Worm (Caenorhabditis elegans) whole organism, young adult: ENCODE results near the gene W09G12.7.
A peak's percentile ranks its signal among the peaks of the same experiment; 100 is the strongest.

Source experiments
- B0019.2 ChIP-seq: fragments of 200-800 bp; sonication (Bioruptor generic); conservative IDR thresholded peaks from 2 replicates; pipeline ENCODE4 v1.3.6; 2022; ENCODE audit warnings: missing genetic modification reagents, missing genetic modification characterization, missing compliant biosample characterization
- F22D6.2 ChIP-seq: sonication (generic microtip); optimal IDR thresholded peaks from 2 replicates; lab custom pipeline; 2016; ENCODE audit warnings: mild to moderate bottlenecking, missing genetic modification characterization, missing compliant biosample characterization
- F57A8.1 ChIP-seq: fragments of 200-800 bp; sonication (Bioruptor generic); optimal IDR thresholded peaks from 2 replicates; lab custom pipeline; 2018; ENCODE audit warnings: mild to moderate bottlenecking, missing genetic modification characterization, moderate library complexity, missing compliant biosample characterization
- Y53F4B.3 ChIP-seq: fragments of 200-800 bp; sonication (Bioruptor generic); IDR thresholded peaks from 2 replicates; pipeline ENCODE4 v1.3.6; 2022; ENCODE audit warnings: missing genetic modification reagents, missing genetic modification characterization, missing compliant biosample characterization
- Y53G8AR.9 ChIP-seq: fragments of 200-800 bp; sonication (Bioruptor generic); conservative IDR thresholded peaks from 2 replicates; pipeline ENCODE4 v1.3.6; 2022; ENCODE audit warnings: missing genetic modification reagents, missing genetic modification characterization, missing compliant biosample characterization
- Y56A3A.18 ChIP-seq: fragments of 200-800 bp; sonication (Bioruptor generic); IDR thresholded peaks from 2 replicates; pipeline ENCODE4 v1.3.6; 2022; ENCODE audit warnings: missing genetic modification reagents, missing genetic modification characterization, missing compliant biosample characterization
- Y67H2A.10 ChIP-seq: fragments of 200-800 bp; sonication (Bioruptor generic); conservative IDR thresholded peaks from 2 replicates; pipeline ENCODE4 v1.3.6; 2022; ENCODE audit warnings: missing genetic modification reagents, missing genetic modification characterization, missing compliant biosample characterization
- Y79H2A.3 ChIP-seq: fragments of 200-800 bp; sonication (Bioruptor generic); conservative IDR thresholded peaks from 2 replicates; pipeline ENCODE4 v1.3.6; 2022; ENCODE audit warnings: missing genetic modification reagents, missing genetic modification characterization, missing compliant biosample characterization
- aptf-2 ChIP-seq: fragments of 200-800 bp; sonication (Bioruptor generic); conservative IDR thresholded peaks from 2 replicates; pipeline ENCODE4 v1.3.6; 2022; ENCODE audit warnings: missing genetic modification reagents, missing genetic modification characterization, missing compliant biosample characterization
- athp-1 ChIP-seq: sonication (generic microtip); optimal IDR thresholded peaks from 2 replicates; lab custom pipeline; 2017; ENCODE audit warnings: mild to moderate bottlenecking, missing genetic modification characterization, missing compliant biosample characterization
- ceh-100 ChIP-seq: fragments of 200-800 bp; sonication (Bioruptor generic); IDR thresholded peaks from 2 replicates; pipeline ENCODE4 v1.3.6; 2022; ENCODE audit warnings: missing genetic modification reagents, missing genetic modification characterization, missing compliant biosample characterization
- ceh-27 ChIP-seq: fragments of 200-800 bp; sonication (Bioruptor generic); optimal IDR thresholded peaks from 2 replicates; lab custom pipeline; 2018; ENCODE audit warnings: mild to moderate bottlenecking, missing genetic modification characterization, moderate library complexity, missing compliant biosample characterization
- ceh-79 ChIP-seq: sonication (generic microtip); optimal IDR thresholded peaks from 2 replicates; lab custom pipeline; 2017; ENCODE audit warnings: mild to moderate bottlenecking, missing genetic modification characterization, missing compliant biosample characterization
- dox-1 ChIP-seq: fragments of 200-800 bp; sonication (Bioruptor generic); IDR thresholded peaks from 2 replicates; pipeline ENCODE4 v1.3.6; 2022; ENCODE audit warnings: missing genetic modification reagents, missing genetic modification characterization, missing compliant biosample characterization
- dpff-1 ChIP-seq: sonication (generic microtip); optimal IDR thresholded peaks from 2 replicates; lab custom pipeline; 2017; ENCODE audit warnings: mild to moderate bottlenecking, missing genetic modification characterization, missing compliant biosample characterization
- egrh-3 ChIP-seq: fragments of 200-800 bp; sonication (Bioruptor generic); IDR thresholded peaks from 2 replicates; pipeline ENCODE4 v1.3.6; 2022; ENCODE audit warnings: missing genetic modification reagents, missing genetic modification characterization, missing compliant biosample characterization
- ekl-4 ChIP-seq: fragments of 200-800 bp; sonication (Bioruptor generic); IDR thresholded peaks from 2 replicates; pipeline ENCODE4 v1.3.6; 2022; ENCODE audit warnings: missing genetic modification reagents, missing genetic modification characterization, missing compliant biosample characterization
- hlh-12 ChIP-seq: sonication (generic microtip); optimal IDR thresholded peaks from 2 replicates; lab custom pipeline; 2016; ENCODE audit warnings: missing genetic modification characterization, missing compliant biosample characterization
- lag-1 ChIP-seq: fragments of 200-800 bp; sonication (Bioruptor generic); IDR thresholded peaks from 2 replicates; pipeline ENCODE4 v1.3.6; 2022; ENCODE audit warnings: missing genetic modification reagents, missing genetic modification characterization, missing compliant biosample characterization
- let-526 ChIP-seq: fragments of 200-800 bp; sonication (Bioruptor generic); IDR thresholded peaks from 2 replicates; pipeline ENCODE4 v1.3.6; 2022; ENCODE audit warnings: missing genetic modification reagents, missing genetic modification characterization, missing compliant biosample characterization
- lin-26 ChIP-seq: fragments of 200-800 bp; sonication (Bioruptor generic); IDR thresholded peaks from 2 replicates; pipeline ENCODE4 v1.3.6; 2022; ENCODE audit warnings: missing genetic modification reagents, missing genetic modification characterization, missing compliant biosample characterization
- lsy-27 ChIP-seq: sonication (generic microtip); optimal IDR thresholded peaks from 2 replicates; lab custom pipeline; 2017; ENCODE audit warnings: missing genetic modification characterization, mild to moderate bottlenecking, missing compliant biosample characterization, antibody characterized with exemption, missing genotype, borderline replicate concordance; ENCODE audit not compliant: insufficient read depth
- madf-10 ChIP-seq: sonication (generic microtip); optimal IDR thresholded peaks from 2 replicates; lab custom pipeline; 2016; ENCODE audit warnings: mild to moderate bottlenecking, missing genetic modification characterization, missing compliant biosample characterization
- mcd-1 ChIP-seq: fragments of 200-800 bp; sonication (Bioruptor generic); IDR thresholded peaks from 2 replicates; pipeline ENCODE4 v1.3.6; 2022; ENCODE audit warnings: missing genetic modification reagents, missing genetic modification characterization, missing compliant biosample characterization
- nfya-1 ChIP-seq: sonication (generic microtip); optimal IDR thresholded peaks from 2 replicates; lab custom pipeline; 2017; ENCODE audit warnings: antibody characterized with exemption, missing compliant biosample characterization, missing genetic modification characterization, borderline replicate concordance; ENCODE audit not compliant: insufficient read depth
- nfya-2 ChIP-seq: fragments of 200-800 bp; sonication (Bioruptor generic); IDR thresholded peaks from 2 replicates; pipeline ENCODE4 v1.3.6; 2022; ENCODE audit warnings: missing genetic modification reagents, missing genetic modification characterization, missing compliant biosample characterization
- nfyb-1 ChIP-seq: fragments of 200-800 bp; sonication (Bioruptor generic); IDR thresholded peaks from 2 replicates; pipeline ENCODE4 v1.3.6; 2022; ENCODE audit warnings: missing genetic modification reagents, missing genetic modification characterization, missing compliant biosample characterization
- nhr-120 ChIP-seq: fragments of 200-800 bp; sonication (Bioruptor generic); IDR thresholded peaks from 2 replicates; pipeline ENCODE4 v1.3.6; 2022; ENCODE audit warnings: missing genetic modification characterization, missing compliant biosample characterization
- nhr-179 ChIP-seq: sonication (generic microtip); optimal IDR thresholded peaks from 2 replicates; lab custom pipeline; 2016; ENCODE audit warnings: mild to moderate bottlenecking, missing genetic modification characterization, missing compliant biosample characterization
- nhr-80 ChIP-seq: sonication (generic microtip); optimal IDR thresholded peaks from 2 replicates; lab custom pipeline; 2016; ENCODE audit warnings: missing genetic modification characterization, missing compliant biosample characterization
- nhr-90 ChIP-seq: sonication (generic microtip); optimal IDR thresholded peaks from 2 replicates; lab custom pipeline; 2016; ENCODE audit warnings: missing genotype, mild to moderate bottlenecking, missing genetic modification characterization, missing compliant biosample characterization
- pbrm-1 ChIP-seq: fragments of 200-800 bp; sonication (Bioruptor generic); IDR thresholded peaks from 2 replicates; pipeline ENCODE4 v1.3.6; 2022; ENCODE audit warnings: missing genetic modification reagents, missing genetic modification characterization, missing compliant biosample characterization
- pha-4 ChIP-seq: fragments of 150-350 bp; sonication (generic microtip); optimal IDR thresholded peaks from 2 replicates; lab custom pipeline; 2014; ENCODE audit warnings: missing biosample characterization, missing genetic modification reagents, missing genetic modification characterization
- repo-1 ChIP-seq: sonication (generic microtip); optimal IDR thresholded peaks from 2 replicates; lab custom pipeline; 2017; ENCODE audit warnings: mild to moderate bottlenecking, missing genetic modification characterization, missing compliant biosample characterization
- rpc-1 ChIP-seq, 2 experiments: fragments of 150-350 bp in 1 of 2; sonication (generic microtip) in 1 of 2; optimal IDR thresholded peaks; 2 replicates each; lab custom pipeline; 2014 to 2018; ENCODE audit warnings: missing biosample characterization in 1 of 2, missing genetic modification characterization in 1 of 2, missing genetic modification reagents in 1 of 2, missing genotype in 1 of 2
- sdz-38 ChIP-seq: sonication (generic microtip); optimal IDR thresholded peaks from 2 replicates; lab custom pipeline; 2016; ENCODE audit warnings: missing genotype, missing genetic modification characterization, missing compliant biosample characterization
- snpc-1.1 ChIP-seq: sonication (generic microtip); optimal IDR thresholded peaks from 2 replicates; lab custom pipeline; 2017; ENCODE audit warnings: missing genetic modification characterization, mild to moderate bottlenecking, missing compliant biosample characterization, antibody characterized with exemption, moderate library complexity, missing genotype, missing genetic modification reagents; ENCODE audit not compliant: insufficient read depth
- snpc-1.3 ChIP-seq: sonication (generic microtip); optimal IDR thresholded peaks from 2 replicates; lab custom pipeline; 2017; ENCODE audit warnings: missing genetic modification characterization, mild to moderate bottlenecking, missing compliant biosample characterization, antibody characterized with exemption, moderate library complexity, missing genotype, missing genetic modification reagents; ENCODE audit not compliant: insufficient read depth
- snpc-4 ChIP-seq, 5 experiments: fragments of 150-350 bp in 1 of 5; sonication (generic microtip) in 4 of 5; optimal IDR thresholded peaks; 2 replicates each; lab custom pipeline; 2014 to 2018; ENCODE audit warnings: missing genetic modification characterization in 5 of 5, missing biosample characterization in 3 of 5, antibody characterized with exemption in 2 of 5, mild to moderate bottlenecking in 2 of 5, missing compliant biosample characterization in 2 of 5, missing genotype in 2 of 5, moderate library complexity in 2 of 5, missing genetic modification reagents in 1 of 5
- somi-1 ChIP-seq: fragments of 200-800 bp; sonication (Bioruptor generic); optimal IDR thresholded peaks from 2 replicates; lab custom pipeline; 2018; ENCODE audit warnings: mild to moderate bottlenecking, missing genetic modification characterization, missing compliant biosample characterization
- tbx-9 ChIP-seq: sonication (generic microtip); optimal IDR thresholded peaks from 2 replicates; lab custom pipeline; 2016; ENCODE audit warnings: borderline replicate concordance, missing genetic modification characterization, inconsistent platforms, missing compliant biosample characterization
- tlf-1 ChIP-seq: fragments of 200-800 bp; sonication (Bioruptor generic); optimal IDR thresholded peaks from 2 replicates; lab custom pipeline; 2018; ENCODE audit warnings: mild to moderate bottlenecking, missing genetic modification characterization, missing compliant biosample characterization
- zfh-2 ChIP-seq: fragments of 200-800 bp; sonication (Bioruptor generic); conservative IDR thresholded peaks from 2 replicates; pipeline ENCODE4 v1.3.6; 2022; ENCODE audit warnings: missing genetic modification reagents, missing genetic modification characterization, missing compliant biosample characterization
- zim-3 ChIP-seq: sonication (generic microtip); optimal IDR thresholded peaks from 2 replicates; lab custom pipeline; 2017; ENCODE audit warnings: mild to moderate bottlenecking, missing genetic modification characterization, moderate library complexity, missing compliant biosample characterization
- ztf-18 ChIP-seq: sonication (generic microtip); optimal IDR thresholded peaks from 2 replicates; lab custom pipeline; 2016; ENCODE audit warnings: missing genotype, mild to moderate bottlenecking, missing genetic modification characterization, missing compliant biosample characterization
- ztf-22 ChIP-seq: fragments of 200-800 bp; sonication (Bioruptor generic); optimal IDR thresholded peaks from 2 replicates; lab custom pipeline; 2018; ENCODE audit warnings: mild to moderate bottlenecking, missing genetic modification characterization, moderate library complexity, missing compliant biosample characterization
- ztf-6 ChIP-seq: fragments of 200-800 bp; sonication (Bioruptor generic); IDR thresholded peaks from 2 replicates; pipeline ENCODE4 v1.3.6; 2022; ENCODE audit warnings: missing genetic modification reagents, missing genetic modification characterization, missing compliant biosample characterization

Gene W09G12.7

ce11 chrIV:1274583-1274982 lies 45.7 kb downstream of the W09G12.7 start, which contains the start of gene C09E9.1:
TSS of gene C09E9.1 (plus strand) at chrIV:1274868.
- TF ChIP-seq F22D6.2 (tag; lab: Kevin White, UChicago) = no peak
- TF ChIP-seq ceh-27 (GFP tag; lab: Kevin White, UChicago) = peak; percentile 9
- TF ChIP-seq mcd-1 (GFP tag; lab: Robert Waterston, UW) = peak; percentile 72
- no peak for TF ChIP-seq dpff-1 (tag; lab: Kevin White, UChicago)
- no peak for TF ChIP-seq let-526
- TF ChIP-seq madf-10 (tag; lab: Kevin White, UChicago) = no peak
- peak; percentile 80 for TF ChIP-seq dox-1 (GFP tag; lab: Robert Waterston, UW)
- TF ChIP-seq athp-1 (tag; lab: Kevin White, UChicago) = no peak
- peak; percentile 53; the same call in 1 of the 2 replicates for TF ChIP-seq pbrm-1 (GFP tag; lab: Robert Waterston, UW)
- TF ChIP-seq ceh-100 (GFP tag; lab: Robert Waterston, UW) = 0 out of 2 replicates have a peak, but pooled peaks have one; percentile 10
- no peak for TF ChIP-seq nfya-2 (GFP tag; lab: Robert Waterston, UW)
- TF ChIP-seq sdz-38 (tag; lab: Kevin White, UChicago) = no peak
- no peak for TF ChIP-seq rpc-1 (optimal IDR thresholded peaks at IDR 0.05; lab: Kevin White, UChicago)
- no peak for TF ChIP-seq rpc-1 (tag; optimal IDR thresholded peaks at IDR 0.05; lab: Kevin White, UChicago)
- TF ChIP-seq nhr-90 = no peak
- TF ChIP-seq ztf-18 (tag; lab: Kevin White, UChicago) = no peak
- no peak for TF ChIP-seq lag-1 (GFP tag; lab: Robert Waterston, UW)
- TF ChIP-seq nfyb-1 = 0 out of 2 replicates have a peak, but pooled peaks have one; percentile 24
- TF ChIP-seq snpc-1.1 (tag; lab: Kevin White, UChicago) = no peak
- no peak for TF ChIP-seq lin-26
- TF ChIP-seq nhr-120 (GFP tag; lab: Robert Waterston, UW) = no peak
- TF ChIP-seq aptf-2 (GFP tag; lab: Robert Waterston, UW) = no peak
- TF ChIP-seq snpc-1.3 (tag; lab: Kevin White, UChicago) = no peak
- TF ChIP-seq nhr-80 (tag; lab: Kevin White, UChicago) = peak; percentile 18
- TF ChIP-seq lsy-27 = no peak
- TF ChIP-seq nfya-1 = no peak
- no peak for TF ChIP-seq F57A8.1 (GFP tag; lab: Kevin White, UChicago)
- TF ChIP-seq zfh-2 (GFP tag; lab: Robert Waterston, UW) = peak; percentile 88
- peak; percentile 61 for TF ChIP-seq ekl-4 (GFP tag; lab: Robert Waterston, UW)
- TF ChIP-seq Y79H2A.3 (GFP tag; lab: Robert Waterston, UW) = no peak
- TF ChIP-seq Y56A3A.18 (GFP tag; lab: Robert Waterston, UW) = no peak
- TF ChIP-seq tbx-9 (tag; lab: Kevin White, UChicago) = no peak
- no peak for TF ChIP-seq hlh-12 (tag; lab: Kevin White, UChicago)
- TF ChIP-seq snpc-4 (GFP tag; optimal IDR thresholded peaks at IDR 0.05; lab: Kevin White, UChicago) = no peak
- TF ChIP-seq snpc-4 (tag; optimal IDR thresholded peaks at IDR 0.05; lab: Kevin White, UChicago) = peak in 3 of 4 experiments; percentile 11 to 44 (median 38)
- TF ChIP-seq B0019.2 (GFP tag; lab: Robert Waterston, UW) = 0 out of 2 replicates have a peak, but pooled peaks have one; percentile 24
- TF ChIP-seq ceh-79 (tag; lab: Kevin White, UChicago) = no peak
- 0 out of 2 replicates have a peak, but pooled peaks have one; percentile 25 for TF ChIP-seq Y53G8AR.9 (GFP tag; lab: Robert Waterston, UW)
- TF ChIP-seq ztf-22 = no peak
- no peak for TF ChIP-seq ztf-6 (GFP tag; lab: Robert Waterston, UW)
- TF ChIP-seq zim-3 = no peak
- no peak for TF ChIP-seq tlf-1 (GFP tag; lab: Kevin White, UChicago)
- no peak; the same call in 1 of the 2 replicates for TF ChIP-seq egrh-3 (GFP tag; lab: Robert Waterston, UW)
- no peak for TF ChIP-seq Y53F4B.3 (GFP tag; lab: Robert Waterston, UW)
- TF ChIP-seq somi-1 = no peak
- TF ChIP-seq Y67H2A.10 = no peak
- TF ChIP-seq repo-1 (tag; lab: Kevin White, UChicago) = no peak
- peak; percentile 43 for TF ChIP-seq pha-4 (tag; lab: Kevin White, UChicago)
- no peak for TF ChIP-seq nhr-179 (tag; lab: Kevin White, UChicago)
